Worm (Caenorhabditis elegans) whole organism, early embryonic: Measurements from ENCODE around the gene C25E10.7.

Experiments
- B0310.2 ChIP-seq: sonication (generic microtip); optimal IDR thresholded peaks from 2 replicates; lab custom pipeline; 2016; ENCODE audit warnings: mild to moderate bottlenecking, missing genetic modification characterization, missing compliant biosample characterization
- F13C5.2 ChIP-seq: sonication (generic microtip); optimal IDR thresholded peaks from 2 replicates; lab custom pipeline; 2017; ENCODE audit warnings: mild to moderate bottlenecking, missing genetic modification characterization, inconsistent platforms, missing compliant biosample characterization
- aly-1 ChIP-seq: sonication (generic microtip); optimal IDR thresholded peaks from 2 replicates; lab custom pipeline; 2016; ENCODE audit warnings: missing genetic modification characterization, missing compliant biosample characterization
- ama-1 ChIP-seq: fragments of 150-350 bp; optimal IDR thresholded peaks from 2 replicates; lab custom pipeline; 2014
- ceh-13 ChIP-seq: fragments of 200-800 bp; sonication (Bioruptor generic); optimal IDR thresholded peaks from 2 replicates; lab custom pipeline; 2018; ENCODE audit warnings: mild to moderate bottlenecking, missing genetic modification characterization, missing compliant biosample characterization
- ceh-36 ChIP-seq: sonication (generic microtip); optimal IDR thresholded peaks from 2 replicates; lab custom pipeline; 2016; ENCODE audit warnings: missing genetic modification characterization, inconsistent platforms, missing compliant biosample characterization
- ets-7 ChIP-seq: sonication (generic microtip); optimal IDR thresholded peaks from 2 replicates; lab custom pipeline; 2016; ENCODE audit warnings: missing genotype, missing genetic modification characterization, missing compliant biosample characterization
- flt-1 ChIP-seq: fragments of 200-800 bp; sonication (Bioruptor generic); IDR thresholded peaks from 2 replicates; pipeline ENCODE4 v1.3.6; 2022; ENCODE audit warnings: missing genetic modification characterization, missing compliant biosample characterization
- hmbx-1 ChIP-seq: sonication (generic microtip); optimal IDR thresholded peaks from 2 replicates; lab custom pipeline; 2016; ENCODE audit warnings: mild to moderate bottlenecking, missing genetic modification characterization, missing compliant biosample characterization
- hmg-4 ChIP-seq: fragments of 200-800 bp; sonication (Bioruptor generic); optimal IDR thresholded peaks from 2 replicates; lab custom pipeline; 2018; ENCODE audit warnings: mild to moderate bottlenecking, missing genetic modification characterization, missing compliant biosample characterization
- hnd-1 ChIP-seq: sonication (generic microtip); optimal IDR thresholded peaks from 2 replicates; lab custom pipeline; 2016; ENCODE audit warnings: missing genetic modification characterization, missing compliant biosample characterization
- pes-1 ChIP-seq: fragments of 200-800 bp; sonication (Bioruptor generic); IDR thresholded peaks from 2 replicates; pipeline ENCODE4 v1.3.6; 2022; ENCODE audit warnings: missing genetic modification reagents, missing genetic modification characterization, missing compliant biosample characterization
- scrt-1 ChIP-seq: fragments of 200-800 bp; sonication (Bioruptor generic); IDR thresholded peaks from 2 replicates; pipeline ENCODE4 v1.3.6; 2022; ENCODE audit warnings: missing genetic modification characterization, missing compliant biosample characterization
- sea-1 ChIP-seq: fragments of 200-800 bp; sonication (Bioruptor generic); conservative IDR thresholded peaks from 2 replicates; pipeline ENCODE4 v1.3.6; 2022; ENCODE audit warnings: missing genetic modification characterization, missing compliant biosample characterization
- tbx-11 ChIP-seq: fragments of 200-800 bp; sonication (Bioruptor generic); IDR thresholded peaks from 2 replicates; pipeline ENCODE4 v1.3.6; 2022; ENCODE audit warnings: missing genetic modification characterization, missing compliant biosample characterization
- tbx-37 ChIP-seq: fragments of 200-800 bp; sonication (Bioruptor generic); conservative IDR thresholded peaks from 2 replicates; pipeline ENCODE4 v1.3.6; 2022; ENCODE audit warnings: missing genetic modification reagents, missing genetic modification characterization, missing compliant biosample characterization
- tra-4 ChIP-seq: sonication (generic microtip); optimal IDR thresholded peaks from 2 replicates; lab custom pipeline; 2017; ENCODE audit warnings: missing genetic modification characterization, missing compliant biosample characterization

Gene C25E10.7

DNA sequence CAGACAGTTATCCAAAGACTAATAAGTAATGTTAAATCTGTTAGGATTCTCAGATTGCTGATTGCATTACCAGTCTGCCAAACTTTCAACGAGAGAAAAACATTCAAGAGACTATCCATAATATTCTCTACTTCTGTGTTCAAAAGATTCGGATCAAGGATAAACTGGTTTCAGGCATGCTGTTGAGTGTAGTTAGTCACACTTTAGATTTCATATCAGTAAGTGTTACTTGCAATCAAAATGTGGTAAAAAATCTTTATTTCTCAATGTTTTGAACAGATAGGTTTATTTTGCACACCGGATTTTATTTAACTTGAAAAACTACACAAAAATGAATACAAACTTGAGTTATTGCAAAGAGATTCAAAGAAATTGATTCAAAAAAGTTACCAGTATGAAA, 28.9 kb downstream of the C25E10.7 start, which contains the start of gene oac-41:
Gene oac-41 (minus strand): TSS at position 101 of the 400 bp plus-strand sequence.
- no peak for TF ChIP-seq F13C5.2 (tag; lab: Kevin White, UChicago)
- TF ChIP-seq aly-1: no peak
- TF ChIP-seq tra-4 (tag; lab: Kevin White, UChicago): no peak
- no peak for TF ChIP-seq hmg-4 (GFP tag; lab: Kevin White, UChicago)
- no peak for TF ChIP-seq ceh-36 (tag; lab: Kevin White, UChicago)

ce11 chrV:9018871-9019270, 32.1 kb downstream of the C25E10.7 start:
- no peak for TF ChIP-seq hnd-1 (tag; lab: Kevin White, UChicago)
- no peak for TF ChIP-seq tbx-37 (GFP tag; lab: Robert Waterston, UW)
- TF ChIP-seq scrt-1 (GFP tag; lab: Robert Waterston, UW): no peak
- TF ChIP-seq tbx-11: no peak
- no peak for TF ChIP-seq flt-1 (GFP tag; lab: Robert Waterston, UW)
- no peak for TF ChIP-seq ceh-13
- no peak for TF ChIP-seq tra-4 (tag; lab: Kevin White, UChicago)
- TF ChIP-seq ets-7 (tag; lab: Kevin White, UChicago): no peak
- TF ChIP-seq ceh-36 (tag; lab: Kevin White, UChicago): no peak
- TF ChIP-seq sea-1 (GFP tag; lab: Robert Waterston, UW): no peak
- TF ChIP-seq hmg-4 (GFP tag; lab: Kevin White, UChicago): no peak
- no peak for TF ChIP-seq pes-1 (GFP tag; lab: Robert Waterston, UW)
- TF ChIP-seq B0310.2: no peak
- TF ChIP-seq F13C5.2 (tag; lab: Kevin White, UChicago): no peak

ce11 chrV:9016479-9016878, 34.5 kb downstream of the C25E10.7 start, which contains the start of gene oac-40:
Gene oac-40, plus strand, starts transcription at chrV:9016779.
- TF ChIP-seq scrt-1 (GFP tag; lab: Robert Waterston, UW): no peak
- no peak for TF ChIP-seq ets-7 (tag; lab: Kevin White, UChicago)
- no peak for TF ChIP-seq ceh-13

DNA sequence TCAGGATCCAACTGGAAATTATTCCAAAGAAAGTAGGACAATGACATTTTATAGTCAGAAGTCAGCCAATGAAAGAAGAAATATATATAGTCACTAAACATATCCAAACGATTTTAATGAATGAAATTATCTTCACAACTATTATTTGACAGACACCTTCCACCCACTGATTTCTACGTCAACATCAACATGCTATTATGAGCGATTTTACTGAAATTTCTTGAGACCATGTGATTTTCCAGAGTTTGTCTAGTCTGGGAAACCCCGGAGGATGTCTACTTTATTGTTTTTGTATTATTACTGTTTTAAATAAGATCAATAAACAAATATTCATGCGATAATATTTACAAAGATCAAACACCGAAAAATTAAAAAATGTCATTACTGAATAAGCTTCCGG, 35.5 kb downstream of the C25E10.7 start, which contains the start of gene srt-18:
Gene srt-18 (minus strand): TSS at position 101 of the 400 bp plus-strand sequence.
- TF ChIP-seq ceh-36 (tag; lab: Kevin White, UChicago): no peak
- TF ChIP-seq ets-7 (tag; lab: Kevin White, UChicago): no peak
- TF ChIP-seq pes-1 (GFP tag; lab: Robert Waterston, UW): no peak
- no peak for TF ChIP-seq hmg-4 (GFP tag; lab: Kevin White, UChicago)
- TF ChIP-seq hmbx-1 (tag; lab: Kevin White, UChicago): no peak
- TF ChIP-seq flt-1 (GFP tag; lab: Robert Waterston, UW): no peak
- TF ChIP-seq F13C5.2 (tag; lab: Kevin White, UChicago): no peak
- no peak for TF ChIP-seq hnd-1 (tag; lab: Kevin White, UChicago)
- TF ChIP-seq tra-4 (tag; lab: Kevin White, UChicago): no peak
- TF ChIP-seq sea-1 (GFP tag; lab: Robert Waterston, UW): no peak
- no peak for TF ChIP-seq tbx-37 (GFP tag; lab: Robert Waterston, UW)
- TF ChIP-seq ama-1 (lab: Kevin White, UChicago): no peak
- TF ChIP-seq ceh-13: no peak
- TF ChIP-seq B0310.2: no peak
- no peak for TF ChIP-seq aly-1
- TF ChIP-seq tbx-11: no peak
- no peak for TF ChIP-seq scrt-1 (GFP tag; lab: Robert Waterston, UW)

- TF ChIP-seq F13C5.2 (tag; lab: Kevin White, UChicago) (no peak), tbx-37 (GFP tag; lab: Robert Waterston, UW) (no peak), sea-1 (GFP tag; lab: Robert Waterston, UW) (no peak), B0310.2 (no peak), tbx-11 (no peak), hmbx-1 (tag; lab: Kevin White, UChicago) (no peak), ceh-13 (no peak), hmg-4 (GFP tag; lab: Kevin White, UChicago) (no peak), ets-7 (tag; lab: Kevin White, UChicago) (no peak), tra-4 (tag; lab: Kevin White, UChicago) (no peak), pes-1 (GFP tag; lab: Robert Waterston, UW) (no peak), ama-1 (lab: Kevin White, UChicago) (no peak), aly-1 (no peak), scrt-1 (GFP tag; lab: Robert Waterston, UW) (no peak), hnd-1 (tag; lab: Kevin White, UChicago) (no peak), ceh-36 (tag; lab: Kevin White, UChicago) (no peak)
Measured at ce11 chrV:9013765-9014164, 37.2 kb downstream of the C25E10.7 start, which contains the start of gene srh-201. Gene srh-201, minus strand, starts transcription at chrV:9013865.

- TF ChIP-seq aly-1 (no peak), ceh-36 (tag; lab: Kevin White, UChicago) (no peak), ceh-13 (no peak), pes-1 (GFP tag; lab: Robert Waterston, UW) (no peak), sea-1 (GFP tag; lab: Robert Waterston, UW) (no peak), hmbx-1 (tag; lab: Kevin White, UChicago) (no peak), B0310.2 (no peak), tbx-11 (no peak), F13C5.2 (tag; lab: Kevin White, UChicago) (no peak), tra-4 (tag; lab: Kevin White, UChicago) (no peak), ama-1 (lab: Kevin White, UChicago) (no peak)
Measured at ce11 chrV:9009175-9009574, 41.8 kb downstream of the C25E10.7 start, which contains the start of gene srx-2. Gene srx-2, plus strand, starts transcription at chrV:9009475.

DNA sequence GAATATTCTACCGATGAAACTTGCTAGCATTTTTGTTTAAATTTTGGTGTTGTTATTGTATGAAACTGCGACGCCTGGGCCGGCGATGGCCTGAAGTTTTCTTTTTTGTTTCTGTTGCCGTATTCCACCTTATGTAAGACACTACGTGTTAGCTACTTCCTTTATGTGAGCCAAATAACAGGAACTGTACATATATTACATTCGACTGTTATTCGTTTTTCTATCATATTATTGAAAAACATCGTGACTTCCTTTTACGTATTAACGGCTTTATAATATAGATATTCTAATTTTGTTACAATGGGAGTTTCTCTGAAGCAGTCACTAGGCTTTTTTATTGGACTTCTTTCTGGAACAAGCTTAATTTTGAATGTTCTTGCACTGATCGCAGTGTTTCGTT, 45.8 kb downstream of the C25E10.7 start, which contains the start of gene srx-3:
Gene srx-3 (plus strand): TSS at position 301 of the 400 bp plus-strand sequence.
- no peak for TF ChIP-seq hnd-1 (tag; lab: Kevin White, UChicago)
- no peak for TF ChIP-seq ets-7 (tag; lab: Kevin White, UChicago)
- no peak for TF ChIP-seq ceh-13
- TF ChIP-seq pes-1 (GFP tag; lab: Robert Waterston, UW): no peak
- no peak for TF ChIP-seq sea-1 (GFP tag; lab: Robert Waterston, UW)
- no peak for TF ChIP-seq tbx-37 (GFP tag; lab: Robert Waterston, UW)
- TF ChIP-seq B0310.2: no peak
- TF ChIP-seq hmbx-1 (tag; lab: Kevin White, UChicago): no peak
- no peak for TF ChIP-seq scrt-1 (GFP tag; lab: Robert Waterston, UW)
- no peak for TF ChIP-seq F13C5.2 (tag; lab: Kevin White, UChicago)
- no peak for TF ChIP-seq tbx-11
- TF ChIP-seq tra-4 (tag; lab: Kevin White, UChicago): no peak
- no peak for TF ChIP-seq ama-1 (lab: Kevin White, UChicago)
- no peak for TF ChIP-seq aly-1
